Worm (Caenorhabditis elegans) whole organism, L4 larva: ENCODE data around the gene alh-4.

Experiments
- Y5F2A.4 ChIP-seq: fragments of 200-800 bp; sonication (Bioruptor generic); optimal IDR thresholded peaks from 2 replicates; lab custom pipeline; 2018; ENCODE audit warnings: mild to moderate bottlenecking, missing genetic modification characterization, missing compliant biosample characterization
- aha-1 ChIP-seq: fragments of 150-350 bp; peaks from one replicate; lab custom pipeline; 2014; ENCODE audit warnings: missing biosample characterization, missing genetic modification characterization
- ama-1 ChIP-seq: fragments of 150-350 bp; optimal IDR thresholded peaks from 2 replicates; lab custom pipeline; 2014; ENCODE audit warnings: inconsistent platforms, mixed read lengths
- attf-4 ChIP-seq: sonication (generic microtip); optimal IDR thresholded peaks from 3 replicates; lab custom pipeline; 2017; ENCODE audit warnings: missing biosample characterization, missing genetic modification characterization
- ceh-32 ChIP-seq: sonication (generic microtip); optimal IDR thresholded peaks from 2 replicates; lab custom pipeline; 2016; ENCODE audit warnings: mild to moderate bottlenecking, missing genetic modification characterization, missing compliant biosample characterization; ENCODE audit not compliant: poor library complexity
- daf-16 ChIP-seq, 3 experiments: sonication (generic microtip); optimal IDR thresholded peaks; 2 replicates each; lab custom pipeline; 2016 to 2017; ENCODE audit warnings: missing genetic modification characterization in 3 of 3, missing genetic modification reagents in 3 of 3, mild to moderate bottlenecking in 2 of 3, missing compliant biosample characterization in 2 of 3, missing biosample characterization in 1 of 3, moderate library complexity in 1 of 3
- daf-8 ChIP-seq: fragments of 200-800 bp; sonication (Bioruptor generic); IDR thresholded peaks from 2 replicates; pipeline ENCODE4 v1.3.6; 2022; ENCODE audit warnings: missing genetic modification characterization, missing compliant biosample characterization
- dmd-6 ChIP-seq: fragments of 200-800 bp; sonication (Bioruptor generic); IDR thresholded peaks from 2 replicates; pipeline ENCODE4 v1.3.6; 2022; ENCODE audit warnings: missing genetic modification reagents, missing genetic modification characterization, missing compliant biosample characterization
- dpl-1 ChIP-seq: fragments of 150-350 bp; optimal IDR thresholded peaks from 2 replicates; lab custom pipeline; 2014; ENCODE audit warnings: missing biosample characterization, missing genetic modification reagents, missing genetic modification characterization
- duxl-1 ChIP-seq: sonication (generic microtip); optimal IDR thresholded peaks from 2 replicates; lab custom pipeline; 2016; ENCODE audit warnings: mild to moderate bottlenecking, missing genetic modification characterization, moderate library complexity, missing compliant biosample characterization; ENCODE audit not compliant: poor library complexity
- dve-1 ChIP-seq: sonication (generic microtip); optimal IDR thresholded peaks from 2 replicates; lab custom pipeline; 2017; ENCODE audit warnings: antibody characterized with exemption, mild to moderate bottlenecking, missing genetic modification characterization, missing compliant biosample characterization; ENCODE audit not compliant: insufficient read depth
- egl-43 ChIP-seq: fragments of 200-800 bp; sonication (Bioruptor generic); IDR thresholded peaks from 2 replicates; pipeline ENCODE4 v1.3.6; 2022; ENCODE audit warnings: missing genetic modification reagents, missing genetic modification characterization, missing compliant biosample characterization
- hlh-11 ChIP-seq: fragments of 200-800 bp; sonication (Bioruptor generic); optimal IDR thresholded peaks from 2 replicates; lab custom pipeline; 2018; ENCODE audit warnings: mild to moderate bottlenecking, missing genetic modification characterization, missing compliant biosample characterization
- hlh-30 ChIP-seq: sonication (generic microtip); optimal IDR thresholded peaks from 2 replicates; lab custom pipeline; 2017; ENCODE audit warnings: antibody characterized with exemption, mild to moderate bottlenecking, missing genetic modification characterization, missing compliant biosample characterization; ENCODE audit not compliant: insufficient read depth
- lim-7 ChIP-seq: fragments of 200-800 bp; sonication (Bioruptor generic); IDR thresholded peaks from 2 replicates; pipeline ENCODE4 v1.3.6; 2022; ENCODE audit warnings: missing genetic modification characterization, missing compliant biosample characterization
- lin-13 ChIP-seq: fragments of 150-350 bp; optimal IDR thresholded peaks from 2 replicates; lab custom pipeline; 2014; ENCODE audit warnings: missing biosample characterization, missing genetic modification reagents, missing genetic modification characterization
- lin-38 ChIP-seq: fragments of 200-800 bp; sonication (Bioruptor generic); IDR thresholded peaks from 2 replicates; pipeline ENCODE4 v1.3.6; 2022; ENCODE audit warnings: missing genetic modification reagents, missing genetic modification characterization, missing compliant biosample characterization
- lsy-2 ChIP-seq, 2 experiments: fragments of 150-350 bp in 1 of 2; sonication (generic microtip) in 1 of 2; optimal IDR thresholded peaks; 2 replicates each; lab custom pipeline; 2014 to 2017; ENCODE audit warnings: missing biosample characterization in 2 of 2, missing genetic modification characterization in 2 of 2
- mdl-1 ChIP-seq, 2 experiments: fragments of 150-350 bp in 1 of 2; sonication (generic microtip) in 1 of 2; optimal IDR thresholded peaks; 2 replicates each; lab custom pipeline; 2014 to 2017; ENCODE audit warnings: missing biosample characterization in 2 of 2, missing genetic modification characterization in 2 of 2
- mdt-29 ChIP-seq: fragments of 200-800 bp; sonication (Bioruptor generic); IDR thresholded peaks from 2 replicates; pipeline ENCODE4 v1.3.6; 2022; ENCODE audit warnings: missing genetic modification reagents, missing genetic modification characterization, missing compliant biosample characterization
- mep-1 ChIP-seq: fragments of 150-350 bp; sonication (generic microtip); optimal IDR thresholded peaks from 3 replicates; lab custom pipeline; 2014; ENCODE audit warnings: missing biosample characterization, missing genetic modification characterization
- mes-2 ChIP-seq: sonication (generic microtip); optimal IDR thresholded peaks from 2 replicates; lab custom pipeline; 2016; ENCODE audit warnings: missing genotype, mild to moderate bottlenecking, missing genetic modification characterization, missing compliant biosample characterization; ENCODE audit not compliant: poor library complexity, severe bottlenecking
- nhr-102 ChIP-seq: sonication (generic microtip); optimal IDR thresholded peaks from 2 replicates; lab custom pipeline; 2016; ENCODE audit warnings: mild to moderate bottlenecking, missing genetic modification characterization, moderate library complexity, missing compliant biosample characterization
- nhr-11 ChIP-seq: fragments of 150-350 bp; optimal IDR thresholded peaks from 2 replicates; lab custom pipeline; 2014; ENCODE audit warnings: missing biosample characterization, missing genetic modification characterization
- nhr-237 ChIP-seq: sonication (generic microtip); optimal IDR thresholded peaks from 2 replicates; lab custom pipeline; 2017; ENCODE audit warnings: missing biosample characterization, missing genetic modification characterization
- nhr-28 ChIP-seq: fragments of 150-350 bp; optimal IDR thresholded peaks from 2 replicates; lab custom pipeline; 2014; ENCODE audit warnings: missing biosample characterization, missing genetic modification characterization
- nhr-41 ChIP-seq: fragments of 200-800 bp; sonication (Bioruptor generic); IDR thresholded peaks from 2 replicates; pipeline ENCODE4 v1.3.6; 2022; ENCODE audit warnings: missing genetic modification reagents, missing genetic modification characterization, missing compliant biosample characterization
- nhr-6 ChIP-seq: fragments of 150-350 bp; optimal IDR thresholded peaks from 2 replicates; lab custom pipeline; 2014; ENCODE audit warnings: missing biosample characterization, missing genetic modification characterization
- php-3 ChIP-seq: fragments of 200-800 bp; sonication (Bioruptor generic); IDR thresholded peaks from 2 replicates; pipeline ENCODE4 v1.3.6; 2022; ENCODE audit warnings: missing genetic modification reagents, missing genetic modification characterization, missing compliant biosample characterization
- pqm-1 ChIP-seq: sonication (generic microtip); optimal IDR thresholded peaks from 2 replicates; lab custom pipeline; 2017; ENCODE audit warnings: missing biosample characterization, missing genetic modification characterization
- rbr-2 ChIP-seq: sonication (generic microtip); optimal IDR thresholded peaks from 2 replicates; lab custom pipeline; 2016; ENCODE audit warnings: missing genotype, missing genetic modification characterization, missing compliant biosample characterization
- spr-3 ChIP-seq: fragments of 200-800 bp; sonication (Bioruptor generic); optimal IDR thresholded peaks from 2 replicates; lab custom pipeline; 2018; ENCODE audit warnings: mild to moderate bottlenecking, missing genetic modification characterization, missing compliant biosample characterization
- unc-62 ChIP-seq, 3 experiments: fragments of 150-350 bp in 1 of 3; sonication (generic microtip); optimal IDR thresholded peaks in 2 of 3; peaks in 1 of 3; 1 replicate in 1 of 3; 2 replicates in 2 of 3; lab custom pipeline; 2014 to 2017; ENCODE audit warnings: missing biosample characterization in 3 of 3, missing genetic modification characterization in 3 of 3, missing genetic modification reagents in 3 of 3, missing genotype in 1 of 3
- zfp-2 ChIP-seq: sonication (generic microtip); optimal IDR thresholded peaks from 2 replicates; lab custom pipeline; 2016; ENCODE audit warnings: mild to moderate bottlenecking, missing genetic modification characterization, missing compliant biosample characterization
- zfp-3 ChIP-seq: fragments of 200-800 bp; sonication (Bioruptor generic); conservative IDR thresholded peaks from 2 replicates; pipeline ENCODE4 v1.3.6; 2022; ENCODE audit warnings: missing genetic modification reagents, missing genetic modification characterization, missing compliant biosample characterization
- ztf-7 ChIP-seq: fragments of 150-350 bp; optimal IDR thresholded peaks from 2 replicates; lab custom pipeline; 2014; ENCODE audit warnings: missing biosample characterization, missing genetic modification characterization

alh-4 gene

DNA sequence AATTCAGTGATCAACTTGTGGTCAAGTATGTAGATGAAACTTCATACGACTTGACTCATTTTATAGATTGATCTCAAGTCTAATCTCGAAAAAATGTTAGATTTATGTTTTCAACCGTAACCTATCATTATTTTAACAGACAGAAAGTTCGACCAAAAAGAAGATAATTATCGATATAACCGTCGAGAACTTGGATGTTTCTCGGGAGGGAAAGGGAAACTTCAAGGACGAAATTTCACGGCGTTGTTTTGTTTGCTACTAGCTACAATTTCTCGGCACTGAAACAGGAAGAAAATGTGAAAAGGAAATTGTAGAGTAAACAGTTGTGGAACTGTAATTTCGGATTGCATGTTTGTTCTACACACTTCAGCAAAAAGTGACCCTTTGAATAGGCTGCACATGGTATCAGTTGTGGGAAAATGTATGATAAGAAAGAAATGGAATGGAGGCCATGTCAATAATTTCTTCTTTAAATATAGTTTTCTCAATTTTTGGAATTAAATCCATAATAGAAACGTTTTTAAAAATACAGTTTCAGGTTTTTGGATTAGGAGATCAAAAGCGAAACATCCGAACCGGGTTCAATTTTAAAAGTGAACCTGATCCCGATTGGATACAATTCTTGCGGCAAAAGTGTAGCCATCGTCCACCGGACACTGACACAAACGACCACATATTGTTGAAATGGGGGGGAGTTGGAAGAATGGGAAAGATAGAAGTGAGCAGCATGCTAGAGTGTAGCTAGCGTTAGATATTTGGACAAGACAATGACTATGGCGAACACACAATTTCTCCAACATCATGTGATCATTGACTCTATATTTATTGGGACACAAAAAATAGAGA, 1.0 kb upstream of the alh-4 start:
- no peak for TF ChIP-seq nhr-41 (GFP tag; lab: Robert Waterston, UW)
- peak; percentile 53 for TF ChIP-seq dve-1 (tag; lab: Kevin White, UChicago)
- TF ChIP-seq unc-62 (GFP tag; optimal IDR thresholded peaks at IDR 0.05 in 1 of 2; lab: Kevin White, UChicago) = peak in 1 of 2 experiments; percentile 83
- TF ChIP-seq unc-62 (tag; optimal IDR thresholded peaks at IDR 0.05; lab: Kevin White, UChicago) = no peak
- TF ChIP-seq aha-1 (tag; lab: Kevin White, UChicago) = peak; percentile 10
- no peak for TF ChIP-seq spr-3
- no peak for TF ChIP-seq ama-1 (lab: Kevin White, UChicago)
- TF ChIP-seq hlh-30 (tag; lab: Kevin White, UChicago) = peak; percentile 39
- no peak for TF ChIP-seq lin-13 (GFP tag; lab: Kevin White, UChicago)
- no peak for TF ChIP-seq zfp-2
- TF ChIP-seq nhr-102 = no peak
- no peak for TF ChIP-seq mdt-29 (GFP tag; lab: Robert Waterston, UW)
- peak; percentile 23 for TF ChIP-seq hlh-11
- TF ChIP-seq ceh-32 (tag; lab: Kevin White, UChicago) = no peak
- TF ChIP-seq nhr-28 = peak; percentile 89
- no peak for TF ChIP-seq ztf-7 (tag; lab: Kevin White, UChicago)
- peak; percentile 32 for TF ChIP-seq mep-1 (tag; lab: Kevin White, UChicago)
- 0 out of 2 replicates have a peak, but pooled peaks have one; percentile 13 for TF ChIP-seq lin-38 (GFP tag; lab: Robert Waterston, UW)
- TF ChIP-seq daf-16 (GFP tag; optimal IDR thresholded peaks at IDR 0.05; lab: Kevin White, UChicago) = no peak
- peak; percentile 60 for TF ChIP-seq daf-16 (tag; optimal IDR thresholded peaks at IDR 0.05; lab: Kevin White, UChicago)
- TF ChIP-seq egl-43 (GFP tag; lab: Robert Waterston, UW) = no peak
- TF ChIP-seq mdl-1 (tag; optimal IDR thresholded peaks at IDR 0.05; lab: Kevin White, UChicago) = peak in 1 of 2 experiments; percentile 7
- TF ChIP-seq pqm-1 (tag; lab: Kevin White, UChicago) = peak; percentile 65
- TF ChIP-seq daf-8 (GFP tag; lab: Robert Waterston, UW) = no peak
- TF ChIP-seq lim-7 = no peak
- TF ChIP-seq, all 104 proteins: peak for 11

DNA sequence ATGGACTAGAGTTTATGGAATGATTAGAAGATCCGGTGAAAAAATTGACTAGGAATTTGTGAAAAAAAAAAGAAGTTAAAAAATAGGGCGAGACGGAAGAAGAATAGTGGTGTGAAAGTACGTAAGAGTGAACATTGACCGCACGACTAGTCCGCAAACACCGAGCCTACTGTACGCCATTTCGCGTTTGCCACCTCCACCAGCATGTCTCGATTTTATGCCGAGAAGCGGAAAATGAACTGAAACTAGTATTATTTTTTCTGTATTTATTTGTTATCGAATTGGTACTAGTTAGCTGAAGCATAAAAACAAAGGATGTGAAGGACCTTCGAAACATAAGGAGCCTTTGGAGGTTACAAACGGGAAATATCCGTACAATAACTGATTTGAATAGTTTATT, 2.3 kb downstream of the alh-4 start:
- TF ChIP-seq ama-1 (lab: Kevin White, UChicago) (peak; percentile 78), mep-1 (tag; lab: Kevin White, UChicago) (peak; percentile 43), daf-16 (GFP tag; optimal IDR thresholded peaks at IDR 0.05; lab: Kevin White, UChicago) (no peak), daf-16 (tag; optimal IDR thresholded peaks at IDR 0.05; lab: Kevin White, UChicago) (peak; percentile 25), nhr-6 (peak; percentile 44), rbr-2 (tag; lab: Kevin White, UChicago) (peak; percentile 18), attf-4 (tag; lab: Kevin White, UChicago) (no peak), Y5F2A.4 (GFP tag; lab: Kevin White, UChicago) (no peak), dmd-6 (GFP tag; lab: Robert Waterston, UW) (0 out of 2 replicates have a peak, but pooled peaks have one; percentile 12), hlh-11 (peak; percentile 20), php-3 (GFP tag; lab: Robert Waterston, UW) (no peak), mes-2 (peak; percentile 76), lin-38 (GFP tag; lab: Robert Waterston, UW) (peak; percentile 57), nhr-11 (tag; lab: Kevin White, UChicago) (no peak), nhr-237 (tag; lab: Kevin White, UChicago) (no peak), lsy-2 (tag; optimal IDR thresholded peaks at IDR 0.05; lab: Kevin White, UChicago) (peak in 1 of 2 experiments; percentile 76), duxl-1 (tag; lab: Kevin White, UChicago) (no peak), zfp-3 (GFP tag; lab: Robert Waterston, UW) (peak; percentile 50; the same call in 1 of the 2 replicates), hlh-30 (tag; lab: Kevin White, UChicago) (peak; percentile 28), dpl-1 (peak; percentile 52)
